Worm (Caenorhabditis elegans) whole organism, L4 larva: ENCODE results near the gene B0495.9.
A peak's percentile ranks its signal among the peaks of the same experiment; 100 is the strongest.

Source experiments
- F10B5.3 ChIP-seq: sonication (generic microtip); optimal IDR thresholded peaks from 2 replicates; lab custom pipeline; 2016; ENCODE audit warnings: mild to moderate bottlenecking, missing genetic modification characterization, missing compliant biosample characterization
- F26F4.8 ChIP-seq: fragments of 200-800 bp; sonication (Bioruptor generic); conservative IDR thresholded peaks from 2 replicates; pipeline ENCODE4 v1.3.6; 2022; ENCODE audit warnings: missing genetic modification characterization, missing compliant biosample characterization
- R02D3.7 ChIP-seq: fragments of 150-350 bp; sonication (generic microtip); optimal IDR thresholded peaks from 3 replicates; lab custom pipeline; 2014; ENCODE audit warnings: missing biosample characterization, missing genetic modification characterization
- Y48G9A.11 ChIP-seq: fragments of 200-800 bp; sonication (Bioruptor generic); IDR thresholded peaks from 2 replicates; pipeline ENCODE4 v1.3.6; 2022; ENCODE audit warnings: missing genetic modification reagents, missing genetic modification characterization, missing compliant biosample characterization
- ZK546.5 ChIP-seq, 2 experiments: sonication (generic microtip); optimal IDR thresholded peaks; 2 replicates each; lab custom pipeline; 2017; ENCODE audit warnings: missing biosample characterization in 2 of 2, missing genetic modification characterization in 2 of 2
- aha-1 ChIP-seq: fragments of 150-350 bp; peaks from one replicate; lab custom pipeline; 2014; ENCODE audit warnings: missing biosample characterization, missing genetic modification characterization
- aly-2 ChIP-seq: sonication (generic microtip); optimal IDR thresholded peaks from 2 replicates; lab custom pipeline; 2018; ENCODE audit warnings: missing biosample characterization, missing genetic modification characterization
- ama-1 ChIP-seq: fragments of 150-350 bp; optimal IDR thresholded peaks from 2 replicates; lab custom pipeline; 2014; ENCODE audit warnings: inconsistent platforms, mixed read lengths
- ceh-32 ChIP-seq: sonication (generic microtip); optimal IDR thresholded peaks from 2 replicates; lab custom pipeline; 2016; ENCODE audit warnings: mild to moderate bottlenecking, missing genetic modification characterization, missing compliant biosample characterization; ENCODE audit not compliant: poor library complexity
- ceh-44 ChIP-seq: fragments of 200-800 bp; sonication (Bioruptor generic); IDR thresholded peaks from 2 replicates; pipeline ENCODE4 v1.3.6; 2022; ENCODE audit warnings: missing genetic modification reagents, missing genetic modification characterization, missing compliant biosample characterization
- ceh-62 ChIP-seq: sonication (generic microtip); optimal IDR thresholded peaks from 2 replicates; lab custom pipeline; 2017; ENCODE audit warnings: missing biosample characterization, missing genetic modification characterization
- ceh-82 ChIP-seq: sonication (generic microtip); optimal IDR thresholded peaks from 2 replicates; lab custom pipeline; 2017; ENCODE audit warnings: missing biosample characterization, missing genetic modification characterization
- ces-1 ChIP-seq: fragments of 150-350 bp; sonication (generic microtip); optimal IDR thresholded peaks from 4 replicates; lab custom pipeline; 2014; ENCODE audit warnings: missing biosample characterization, missing genetic modification reagents, missing genetic modification characterization
- daf-12 ChIP-seq: fragments of 150-350 bp; optimal IDR thresholded peaks from 2 replicates; lab custom pipeline; 2014; ENCODE audit warnings: missing biosample characterization, missing genetic modification reagents, missing genetic modification characterization
- daf-16 ChIP-seq, 3 experiments: sonication (generic microtip); optimal IDR thresholded peaks; 2 replicates each; lab custom pipeline; 2016 to 2017; ENCODE audit warnings: missing genetic modification characterization in 3 of 3, missing genetic modification reagents in 3 of 3, mild to moderate bottlenecking in 2 of 3, missing compliant biosample characterization in 2 of 3, missing biosample characterization in 1 of 3, moderate library complexity in 1 of 3
- dmd-6 ChIP-seq: fragments of 200-800 bp; sonication (Bioruptor generic); IDR thresholded peaks from 2 replicates; pipeline ENCODE4 v1.3.6; 2022; ENCODE audit warnings: missing genetic modification reagents, missing genetic modification characterization, missing compliant biosample characterization
- dmd-8 ChIP-seq: fragments of 200-800 bp; sonication (Bioruptor generic); IDR thresholded peaks from 2 replicates; pipeline ENCODE4 v1.3.6; 2022; ENCODE audit warnings: missing genetic modification characterization, missing compliant biosample characterization
- dmd-9 ChIP-seq: fragments of 200-800 bp; sonication (Bioruptor generic); IDR thresholded peaks from 2 replicates; pipeline ENCODE4 v1.3.6; 2022; ENCODE audit warnings: missing genetic modification reagents, missing genetic modification characterization, missing compliant biosample characterization
- dve-1 ChIP-seq: sonication (generic microtip); optimal IDR thresholded peaks from 2 replicates; lab custom pipeline; 2017; ENCODE audit warnings: antibody characterized with exemption, mild to moderate bottlenecking, missing genetic modification characterization, missing compliant biosample characterization; ENCODE audit not compliant: insufficient read depth
- egl-27 ChIP-seq: sonication (generic microtip); optimal IDR thresholded peaks from 3 replicates; lab custom pipeline; 2017; ENCODE audit warnings: missing biosample characterization, missing genetic modification reagents, missing genetic modification characterization
- fkh-10 ChIP-seq: fragments of 150-350 bp; optimal IDR thresholded peaks from 2 replicates; lab custom pipeline; 2014; ENCODE audit warnings: missing biosample characterization, missing genetic modification reagents, missing genetic modification characterization
- fos-1 ChIP-seq: fragments of 150-350 bp; optimal IDR thresholded peaks from 2 replicates; lab custom pipeline; 2014; ENCODE audit warnings: missing biosample characterization, missing genetic modification characterization
- hlh-11 ChIP-seq: fragments of 200-800 bp; sonication (Bioruptor generic); optimal IDR thresholded peaks from 2 replicates; lab custom pipeline; 2018; ENCODE audit warnings: mild to moderate bottlenecking, missing genetic modification characterization, missing compliant biosample characterization
- hmg-1.1 ChIP-seq: fragments of 200-800 bp; sonication (Bioruptor generic); IDR thresholded peaks from 2 replicates; pipeline ENCODE4 v1.3.6; 2022; ENCODE audit warnings: missing genetic modification reagents, missing genetic modification characterization, missing compliant biosample characterization
- jun-1 ChIP-seq: fragments of 150-350 bp; optimal IDR thresholded peaks from 2 replicates; lab custom pipeline; 2014; ENCODE audit warnings: missing biosample characterization, missing genetic modification reagents, missing genetic modification characterization
- lin-15B ChIP-seq: fragments of 150-350 bp; sonication (generic microtip); optimal IDR thresholded peaks from 3 replicates; lab custom pipeline; 2014; ENCODE audit warnings: missing biosample characterization, missing genetic modification characterization
- lin-29 ChIP-seq: fragments of 200-800 bp; sonication (Bioruptor generic); IDR thresholded peaks from 2 replicates; pipeline ENCODE4 v1.3.6; 2022; ENCODE audit warnings: missing genetic modification reagents, missing genetic modification characterization, missing compliant biosample characterization
- lin-38 ChIP-seq: fragments of 200-800 bp; sonication (Bioruptor generic); IDR thresholded peaks from 2 replicates; pipeline ENCODE4 v1.3.6; 2022; ENCODE audit warnings: missing genetic modification reagents, missing genetic modification characterization, missing compliant biosample characterization
- lsy-2 ChIP-seq, 2 experiments: fragments of 150-350 bp in 1 of 2; sonication (generic microtip) in 1 of 2; optimal IDR thresholded peaks; 2 replicates each; lab custom pipeline; 2014 to 2017; ENCODE audit warnings: missing biosample characterization in 2 of 2, missing genetic modification characterization in 2 of 2
- madf-5 ChIP-seq, 2 experiments: fragments of 200-800 bp; sonication (Bioruptor generic); IDR thresholded peaks; 2 replicates each; pipeline ENCODE4 v1.3.6; 2022; ENCODE audit warnings: missing compliant biosample characterization in 2 of 2, missing genetic modification characterization in 2 of 2
- mdt-29 ChIP-seq: fragments of 200-800 bp; sonication (Bioruptor generic); IDR thresholded peaks from 2 replicates; pipeline ENCODE4 v1.3.6; 2022; ENCODE audit warnings: missing genetic modification reagents, missing genetic modification characterization, missing compliant biosample characterization
- mep-1 ChIP-seq: fragments of 150-350 bp; sonication (generic microtip); optimal IDR thresholded peaks from 3 replicates; lab custom pipeline; 2014; ENCODE audit warnings: missing biosample characterization, missing genetic modification characterization
- mxl-2 ChIP-seq: fragments of 200-800 bp; sonication (Bioruptor generic); conservative IDR thresholded peaks from 2 replicates; pipeline ENCODE4 v1.3.6; 2022; ENCODE audit warnings: missing genetic modification reagents, missing genetic modification characterization, missing compliant biosample characterization
- nhr-10 ChIP-seq: fragments of 150-350 bp; optimal IDR thresholded peaks from 2 replicates; lab custom pipeline; 2014; ENCODE audit warnings: missing biosample characterization, missing genetic modification characterization
- nhr-11 ChIP-seq: fragments of 150-350 bp; optimal IDR thresholded peaks from 2 replicates; lab custom pipeline; 2014; ENCODE audit warnings: missing biosample characterization, missing genetic modification characterization
- nhr-111 ChIP-seq: fragments of 200-800 bp; sonication (Bioruptor generic); optimal IDR thresholded peaks from 2 replicates; lab custom pipeline; 2018; ENCODE audit warnings: mild to moderate bottlenecking, missing genetic modification characterization, missing compliant biosample characterization
- nhr-237 ChIP-seq: sonication (generic microtip); optimal IDR thresholded peaks from 2 replicates; lab custom pipeline; 2017; ENCODE audit warnings: missing biosample characterization, missing genetic modification characterization
- nhr-25 ChIP-seq: sonication (generic microtip); optimal IDR thresholded peaks from 2 replicates; lab custom pipeline; 2017; ENCODE audit warnings: missing genetic modification characterization, mild to moderate bottlenecking, missing compliant biosample characterization, antibody characterized with exemption, moderate library complexity, borderline replicate concordance; ENCODE audit not compliant: insufficient read depth
- nhr-28 ChIP-seq: fragments of 150-350 bp; optimal IDR thresholded peaks from 2 replicates; lab custom pipeline; 2014; ENCODE audit warnings: missing biosample characterization, missing genetic modification characterization
- nhr-42 ChIP-seq: fragments of 200-800 bp; sonication (Bioruptor generic); IDR thresholded peaks from 2 replicates; pipeline ENCODE4 v1.3.6; 2022; ENCODE audit warnings: missing genetic modification characterization, missing compliant biosample characterization
- nhr-6 ChIP-seq: fragments of 150-350 bp; optimal IDR thresholded peaks from 2 replicates; lab custom pipeline; 2014; ENCODE audit warnings: missing biosample characterization, missing genetic modification characterization
- php-3 ChIP-seq: fragments of 200-800 bp; sonication (Bioruptor generic); IDR thresholded peaks from 2 replicates; pipeline ENCODE4 v1.3.6; 2022; ENCODE audit warnings: missing genetic modification reagents, missing genetic modification characterization, missing compliant biosample characterization
- pqm-1 ChIP-seq: sonication (generic microtip); optimal IDR thresholded peaks from 2 replicates; lab custom pipeline; 2017; ENCODE audit warnings: missing biosample characterization, missing genetic modification characterization
- snpc-4 ChIP-seq: fragments of 150-350 bp; optimal IDR thresholded peaks from 2 replicates; lab custom pipeline; 2014; ENCODE audit warnings: missing biosample characterization, missing genetic modification characterization
- spr-1 ChIP-seq: sonication (generic microtip); optimal IDR thresholded peaks from 2 replicates; lab custom pipeline; 2016; ENCODE audit warnings: mild to moderate bottlenecking, missing genetic modification characterization, missing compliant biosample characterization
- spr-3 ChIP-seq: fragments of 200-800 bp; sonication (Bioruptor generic); optimal IDR thresholded peaks from 2 replicates; lab custom pipeline; 2018; ENCODE audit warnings: mild to moderate bottlenecking, missing genetic modification characterization, missing compliant biosample characterization
- tra-1 ChIP-seq: fragments of 200-800 bp; sonication (Bioruptor generic); IDR thresholded peaks from 2 replicates; pipeline ENCODE4 v1.3.6; 2022; ENCODE audit warnings: missing genetic modification reagents, missing genetic modification characterization, missing compliant biosample characterization
- unc-130 ChIP-seq: sonication (generic microtip); optimal IDR thresholded peaks from 2 replicates; lab custom pipeline; 2016; ENCODE audit warnings: missing genetic modification reagents, missing genetic modification characterization, missing compliant biosample characterization
- unc-62 ChIP-seq, 3 experiments: fragments of 150-350 bp in 1 of 3; sonication (generic microtip); optimal IDR thresholded peaks in 2 of 3; peaks in 1 of 3; 1 replicate in 1 of 3; 2 replicates in 2 of 3; lab custom pipeline; 2014 to 2017; ENCODE audit warnings: missing biosample characterization in 3 of 3, missing genetic modification characterization in 3 of 3, missing genetic modification reagents in 3 of 3, missing genotype in 1 of 3
- zfp-2 ChIP-seq: sonication (generic microtip); optimal IDR thresholded peaks from 2 replicates; lab custom pipeline; 2016; ENCODE audit warnings: mild to moderate bottlenecking, missing genetic modification characterization, missing compliant biosample characterization
- zfp-3 ChIP-seq: fragments of 200-800 bp; sonication (Bioruptor generic); conservative IDR thresholded peaks from 2 replicates; pipeline ENCODE4 v1.3.6; 2022; ENCODE audit warnings: missing genetic modification reagents, missing genetic modification characterization, missing compliant biosample characterization

The B0495.9 gene

DNA sequence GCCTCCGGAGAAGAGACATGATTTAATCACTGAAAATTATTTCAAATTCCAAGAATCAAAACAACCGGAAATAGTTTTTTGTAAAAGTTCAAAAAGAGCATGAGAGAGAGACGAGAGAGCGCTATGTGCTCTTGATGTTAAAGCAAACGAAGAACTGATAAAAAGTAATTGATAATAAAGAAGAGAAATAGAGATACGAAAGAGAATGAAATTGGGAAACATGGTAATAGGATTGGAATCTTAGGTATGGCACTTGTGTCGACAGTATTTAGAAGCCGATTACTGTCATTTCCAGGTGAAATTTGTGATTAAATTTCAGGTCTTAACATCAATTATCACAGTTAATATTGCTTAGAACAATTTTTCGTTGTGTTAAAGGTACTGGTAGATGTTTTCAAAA is 14.6 kb downstream of the B0495.9 start, which contains the start of gene nhx-2:
Gene nhx-2, minus strand, starts transcription at position 29 of the 400 bp plus-strand sequence.
- TF ChIP-seq dmd-9 (GFP tag; lab: Robert Waterston, UW) (no peak), nhr-111 (GFP tag; lab: Kevin White, UChicago) (no peak), mep-1 (tag; lab: Kevin White, UChicago) (no peak), nhr-237 (no peak), nhr-42 (no peak), nhr-25 (tag; lab: Kevin White, UChicago) (no peak), spr-1 (tag; lab: Kevin White, UChicago) (no peak), ceh-44 (GFP tag; lab: Robert Waterston, UW) (no peak), fos-1 (tag; lab: Kevin White, UChicago) (no peak), ZK546.5 (tag; optimal IDR thresholded peaks at IDR 0.05; lab: Kevin White, UChicago) (no peak), pqm-1 (peak; percentile 62), tra-1 (peak; percentile 58; the same call in 1 of the 2 replicates), dmd-8 (GFP tag; lab: Robert Waterston, UW) (no peak), ama-1 (lab: Kevin White, UChicago) (no peak), php-3 (GFP tag; lab: Robert Waterston, UW) (peak; percentile 50; the same call in 1 of the 2 replicates), nhr-28 (tag; lab: Kevin White, UChicago) (peak; percentile 57), Y48G9A.11 (GFP tag; lab: Robert Waterston, UW) (no peak), dmd-6 (GFP tag; lab: Robert Waterston, UW) (peak; percentile 73), hmg-1.1 (GFP tag; lab: Robert Waterston, UW) (no peak), egl-27 (tag; lab: Kevin White, UChicago) (no peak), F10B5.3 (no peak), zfp-2 (no peak), F26F4.8 (no peak), R02D3.7 (no peak), lsy-2 (tag; optimal IDR thresholded peaks at IDR 0.05; lab: Kevin White, UChicago) (no peak), lin-15B (tag; lab: Kevin White, UChicago) (no peak), ces-1 (GFP tag; lab: Kevin White, UChicago) (no peak), nhr-6 (tag; lab: Kevin White, UChicago) (no peak), mxl-2 (GFP tag; lab: Robert Waterston, UW) (no peak), aha-1 (tag; lab: Kevin White, UChicago) (no peak), dve-1 (peak; percentile 47), mdt-29 (GFP tag; lab: Robert Waterston, UW) (no peak), daf-12 (tag; lab: Kevin White, UChicago) (no peak), lin-29 (GFP tag; lab: Robert Waterston, UW) (no peak), ceh-62 (no peak), aly-2 (no peak), fkh-10 (GFP tag; lab: Kevin White, UChicago) (no peak), nhr-10 (tag; lab: Kevin White, UChicago) (no peak), lin-38 (no peak), ceh-82 (no peak), unc-130 (GFP tag; lab: Kevin White, UChicago) (no peak), nhr-11 (tag; lab: Kevin White, UChicago) (no peak), daf-16 (GFP tag; optimal IDR thresholded peaks at IDR 0.05; lab: Kevin White, UChicago) (no peak), daf-16 (tag; optimal IDR thresholded peaks at IDR 0.05; lab: Kevin White, UChicago) (peak; percentile 40), zfp-3 (GFP tag; lab: Robert Waterston, UW) (no peak), jun-1 (tag; lab: Kevin White, UChicago) (no peak), snpc-4 (tag; lab: Kevin White, UChicago) (no peak), ceh-32 (no peak), madf-5 (GFP tag; IDR thresholded peaks at IDR 0.05; lab: Robert Waterston, UW) (no peak), spr-3 (GFP tag; lab: Kevin White, UChicago) (no peak), unc-62 (GFP tag; optimal IDR thresholded peaks at IDR 0.05 in 1 of 2; lab: Kevin White, UChicago) (peak in 1 of 2 experiments; percentile 37), unc-62 (tag; optimal IDR thresholded peaks at IDR 0.05; lab: Kevin White, UChicago) (no peak), hlh-11 (tag; lab: Kevin White, UChicago) (peak; percentile 41)
- TF ChIP-seq, all 104 proteins: peak for 9
